Worm (Caenorhabditis elegans) whole organism, late embryonic: Measurements from ENCODE around the gene col-74.

Experiments
- F13H6.1 ChIP-seq: sonication (generic microtip); optimal IDR thresholded peaks from 2 replicates; lab custom pipeline; 2016; ENCODE audit warnings: missing genetic modification characterization, missing compliant biosample characterization
- Y22D7AL.16 ChIP-seq: sonication (generic microtip); optimal IDR thresholded peaks from 2 replicates; lab custom pipeline; 2016; ENCODE audit warnings: missing genetic modification characterization, missing compliant biosample characterization
- ahr-1 ChIP-seq: sonication (generic microtip); optimal IDR thresholded peaks from 2 replicates; lab custom pipeline; 2016; ENCODE audit warnings: missing genetic modification characterization, missing compliant biosample characterization
- ama-1 ChIP-seq: fragments of 150-350 bp; optimal IDR thresholded peaks from 2 replicates; lab custom pipeline; 2014
- ceh-30 ChIP-seq: fragments of 150-350 bp; optimal IDR thresholded peaks from 2 replicates; lab custom pipeline; 2014; ENCODE audit warnings: missing biosample characterization, missing genetic modification characterization
- elt-2 ChIP-seq: sonication (generic microtip); optimal IDR thresholded peaks from 2 replicates; lab custom pipeline; 2016; ENCODE audit warnings: missing genetic modification reagents, missing genetic modification characterization, missing compliant biosample characterization
- madf-2 ChIP-seq: sonication (generic microtip); optimal IDR thresholded peaks from 2 replicates; lab custom pipeline; 2017; ENCODE audit warnings: missing genetic modification characterization, missing compliant biosample characterization
- nhr-11 ChIP-seq: fragments of 150-350 bp; optimal IDR thresholded peaks from 2 replicates; lab custom pipeline; 2014; ENCODE audit warnings: missing biosample characterization, missing genetic modification characterization
- pag-3 ChIP-seq: sonication (generic microtip); optimal IDR thresholded peaks from 2 replicates; lab custom pipeline; 2016; ENCODE audit warnings: missing compliant biosample characterization, missing genetic modification characterization, borderline replicate concordance
- pqm-1 ChIP-seq: sonication (generic microtip); optimal IDR thresholded peaks from 2 replicates; lab custom pipeline; 2016; ENCODE audit warnings: missing genetic modification characterization, missing compliant biosample characterization
- rnt-1 ChIP-seq: sonication (generic microtip); optimal IDR thresholded peaks from 2 replicates; lab custom pipeline; 2016; ENCODE audit warnings: missing genetic modification characterization, missing compliant biosample characterization
- tbx-2 ChIP-seq: sonication (generic microtip); optimal IDR thresholded peaks from 2 replicates; lab custom pipeline; 2016; ENCODE audit warnings: missing genetic modification characterization, missing compliant biosample characterization
- unc-3 ChIP-seq, 2 experiments: fragments of 200-800 bp in 1 of 2; sonication (Bioruptor generic) in 1 of 2; sonication (generic microtip) in 1 of 2; conservative IDR thresholded peaks in 1 of 2; optimal IDR thresholded peaks in 1 of 2; 2 replicates each; pipeline versions ENCODE4 v1.3.6 to Lab custom; 2016 to 2022; ENCODE audit warnings: missing compliant biosample characterization in 2 of 2, missing genetic modification characterization in 2 of 2, missing genetic modification reagents in 1 of 2

ce11 chrII:5860621-5861020 is 30.4 kb downstream of the col-74 start:
- TF ChIP-seq nhr-11 (tag; lab: Kevin White, UChicago) (no peak), rnt-1 (tag; lab: Kevin White, UChicago) (no peak), ama-1 (no peak), ahr-1 (tag; lab: Kevin White, UChicago) (no peak), elt-2 (no peak), Y22D7AL.16 (tag; lab: Kevin White, UChicago) (no peak), madf-2 (tag; lab: Kevin White, UChicago) (no peak), pqm-1 (tag; lab: Kevin White, UChicago) (no peak), unc-3 (GFP tag; conservative IDR thresholded peaks at IDR 0.05; lab: Robert Waterston, UW) (no peak), unc-3 (tag; optimal IDR thresholded peaks at IDR 0.05; lab: Kevin White, UChicago) (no peak), pag-3 (tag; lab: Kevin White, UChicago) (no peak), F13H6.1 (tag; lab: Kevin White, UChicago) (no peak), ceh-30 (tag; lab: Kevin White, UChicago) (no peak), tbx-2 (tag; lab: Kevin White, UChicago) (no peak)
